Worm (Caenorhabditis elegans) whole organism, L2 larva: ENCODE results near the gene F56B3.11.

Experiments used
- aly-2 ChIP-seq: fragments of 150-350 bp; optimal IDR thresholded peaks from 2 replicates; lab custom pipeline; 2014; ENCODE audit warnings: missing biosample characterization, missing genetic modification characterization
- ama-1 ChIP-seq: fragments of 150-350 bp; optimal IDR thresholded peaks from 2 replicates; lab custom pipeline; 2018; ENCODE audit warnings: inconsistent platforms
- elt-3 ChIP-seq: sonication (generic microtip); optimal IDR thresholded peaks from 2 replicates; lab custom pipeline; 2017; ENCODE audit warnings: missing biosample characterization, missing genetic modification characterization
- fos-1 ChIP-seq: fragments of 150-350 bp; optimal IDR thresholded peaks from 2 replicates; lab custom pipeline; 2014; ENCODE audit warnings: missing biosample characterization, missing genetic modification characterization
- lin-39 ChIP-seq: fragments of 150-350 bp; optimal IDR thresholded peaks from 2 replicates; lab custom pipeline; 2014; ENCODE audit warnings: missing biosample characterization, missing genetic modification reagents, missing genetic modification characterization
- nhr-10 ChIP-seq: sonication (generic microtip); optimal IDR thresholded peaks from 2 replicates; lab custom pipeline; 2017; ENCODE audit warnings: missing biosample characterization, missing genetic modification characterization
- nhr-12 ChIP-seq: fragments of 150-350 bp; optimal IDR thresholded peaks from 2 replicates; lab custom pipeline; 2014; ENCODE audit warnings: missing biosample characterization, missing genetic modification characterization
- nhr-237 ChIP-seq: fragments of 150-350 bp; optimal IDR thresholded peaks from 2 replicates; lab custom pipeline; 2014; ENCODE audit warnings: missing biosample characterization, missing genetic modification characterization
- sem-4 ChIP-seq: fragments of 150-350 bp; optimal IDR thresholded peaks from 2 replicates; lab custom pipeline; 2014; ENCODE audit warnings: missing biosample characterization, missing genetic modification reagents, missing genetic modification characterization
- unc-39 ChIP-seq: fragments of 150-350 bp; optimal IDR thresholded peaks from 2 replicates; lab custom pipeline; 2014; ENCODE audit warnings: missing biosample characterization, missing genetic modification characterization
- zag-1 ChIP-seq: fragments of 150-350 bp; optimal IDR thresholded peaks from 2 replicates; lab custom pipeline; 2014; ENCODE audit warnings: missing biosample characterization, missing genetic modification characterization
- ztf-4 ChIP-seq: fragments of 150-350 bp; optimal IDR thresholded peaks from 2 replicates; lab custom pipeline; 2014; ENCODE audit warnings: missing biosample characterization, missing genetic modification characterization

- TF ChIP-seq lin-39 (tag; lab: Kevin White, UChicago) (no peak), ztf-4 (no peak), nhr-12 (no peak), ama-1 (lab: Kevin White, UChicago) (no peak), unc-39 (tag; lab: Kevin White, UChicago) (no peak), sem-4 (tag; lab: Kevin White, UChicago) (no peak), nhr-10 (no peak), aly-2 (tag; lab: Kevin White, UChicago) (no peak), nhr-237 (tag; lab: Kevin White, UChicago) (no peak), zag-1 (tag; lab: Kevin White, UChicago) (no peak), elt-3 (no peak), fos-1 (no peak)
Measured at ce11 chrIV:829691-830090, 33.3 kb upstream of the F56B3.11 start.
